Worm (Caenorhabditis elegans): ENCODE results near the gene noca-2.

Gene noca-2

ce11 chrX:11645517-11645916 is 21.4 kb upstream of the noca-2 start (continued):
- TF ChIP-seq zag-1 (tag; optimal IDR thresholded peaks at IDR 0.05) (no peak), elt-1 (tag; optimal IDR thresholded peaks at IDR 0.05) (no peak), lin-13 (GFP tag; optimal IDR thresholded peaks at IDR 0.05) (peak; percentile 3), F13H6.1 (tag; optimal IDR thresholded peaks at IDR 0.05) (no peak)

- no peak for TF ChIP-seq zag-1 (tag; optimal IDR thresholded peaks at IDR 0.05)
- peak; percentile 64 for TF ChIP-seq sma-3 (GFP tag; optimal IDR thresholded peaks at IDR 0.05)
Measured at ce11 chrX:11647165-11647564, 19.8 kb upstream of the noca-2 start, which contains the start of gene T04F8.8. TSS of gene T04F8.8 (plus strand) at chrX:11647465.

ce11 chrX:11650751-11651150 is 16.2 kb upstream of the noca-2 start, which contains the start of gene cutl-11:
TSS of gene cutl-11 (minus strand) at chrX:11650851.
- TF ChIP-seq ztf-11 (tag; optimal IDR thresholded peaks at IDR 0.05) = no peak
- no peak for TF ChIP-seq nhr-23 (tag; optimal IDR thresholded peaks at IDR 0.05)
- no peak for TF ChIP-seq zag-1 (tag; optimal IDR thresholded peaks at IDR 0.05)
- TF ChIP-seq ceh-16 (tag; optimal IDR thresholded peaks at IDR 0.05) = no peak
- TF ChIP-seq gmeb-1 (tag; optimal IDR thresholded peaks at IDR 0.05) = no peak
- no peak for TF ChIP-seq unc-55 (GFP tag; optimal IDR thresholded peaks at IDR 0.05)
- TF ChIP-seq lin-11 (tag; optimal IDR thresholded peaks at IDR 0.05) = no peak
- no peak for TF ChIP-seq C34F6.9 (tag; optimal IDR thresholded peaks at IDR 0.05)
- TF ChIP-seq nhr-77 (tag; optimal IDR thresholded peaks at IDR 0.05) = no peak
- TF ChIP-seq crh-2 (tag; optimal IDR thresholded peaks at IDR 0.05) = no peak
- no peak for TF ChIP-seq peb-1 (tag; optimal IDR thresholded peaks at IDR 0.05)
- no peak for TF ChIP-seq dmd-4 (tag; optimal IDR thresholded peaks at IDR 0.05)

- no peak for TF ChIP-seq nhr-77 (tag; optimal IDR thresholded peaks at IDR 0.05)
- TF ChIP-seq nhr-23 (tag; optimal IDR thresholded peaks at IDR 0.05) = no peak
- no peak for TF ChIP-seq skn-1 (tag; optimal IDR thresholded peaks at IDR 0.05)
- TF ChIP-seq ztf-4 (tag; optimal IDR thresholded peaks at IDR 0.05) = no peak
- TF ChIP-seq lsy-2 (tag; optimal IDR thresholded peaks at IDR 0.05) = peak in 1 of 2 experiments; percentile 67
- peak; percentile 77 for TF ChIP-seq C34F6.9 (tag; optimal IDR thresholded peaks at IDR 0.05)
- no peak for TF ChIP-seq mdl-1 (tag; optimal IDR thresholded peaks at IDR 0.05)
- no peak for TF ChIP-seq ztf-1 (GFP tag; conservative IDR thresholded peaks at IDR 0.05)
- peak; percentile 32 for TF ChIP-seq ceh-16 (tag; optimal IDR thresholded peaks at IDR 0.05)
- TF ChIP-seq unc-55 (GFP tag; optimal IDR thresholded peaks at IDR 0.05) = peak; percentile 77
- TF ChIP-seq blmp-1 (tag; optimal IDR thresholded peaks at IDR 0.05; ENCODE audit: insufficient read depth) = no peak
- no peak for TF ChIP-seq Y55F3AM.14 (GFP tag; optimal IDR thresholded peaks at IDR 0.05)
- peak; percentile 69 for TF ChIP-seq crh-2 (tag; optimal IDR thresholded peaks at IDR 0.05)
- TF ChIP-seq sem-4 (tag; optimal IDR thresholded peaks at IDR 0.05) = peak; percentile 42
- no peak for TF ChIP-seq egl-27 (tag; optimal IDR thresholded peaks at IDR 0.05)
- peak; percentile 27 for TF ChIP-seq nhr-6 (tag; optimal IDR thresholded peaks at IDR 0.05)
- TF ChIP-seq unc-62 (GFP tag; optimal IDR thresholded peaks at IDR 0.05) = no peak
- no peak for TF ChIP-seq alr-1 (tag; optimal IDR thresholded peaks at IDR 0.05)
- no peak for TF ChIP-seq zag-1 (tag; optimal IDR thresholded peaks at IDR 0.05)
- peak; percentile 48 for TF ChIP-seq lin-13 (GFP tag; optimal IDR thresholded peaks at IDR 0.05)
- no peak for TF ChIP-seq nhr-12 (tag; optimal IDR thresholded peaks at IDR 0.05)
- no peak for TF ChIP-seq ztf-11 (tag; optimal IDR thresholded peaks at IDR 0.05)
- peak; percentile 31 for TF ChIP-seq lin-11 (tag; optimal IDR thresholded peaks at IDR 0.05)
- TF ChIP-seq F13H6.1 (tag; optimal IDR thresholded peaks at IDR 0.05) = peak; percentile 28
- peak; percentile 76 for TF ChIP-seq sma-9 (GFP tag; optimal IDR thresholded peaks at IDR 0.05)
- TF ChIP-seq sma-9 (tag; optimal IDR thresholded peaks at IDR 0.05) = no peak
- TF ChIP-seq nhr-21 (tag; optimal IDR thresholded peaks at IDR 0.05) = peak; percentile 33
- no peak for TF ChIP-seq ceh-82 (tag; optimal IDR thresholded peaks at IDR 0.05)
- peak; percentile 63 for TF ChIP-seq nhr-25 (tag; optimal IDR thresholded peaks at IDR 0.05)
- TF ChIP-seq dmd-4 (tag; optimal IDR thresholded peaks at IDR 0.05) = no peak
- no peak for TF ChIP-seq ama-1 (optimal IDR thresholded peaks at IDR 0.05)
- no peak for TF ChIP-seq mab-5 (tag; optimal IDR thresholded peaks at IDR 0.05)
- TF ChIP-seq peb-1 (tag; optimal IDR thresholded peaks at IDR 0.05) = no peak
- TF ChIP-seq gmeb-1 (tag; optimal IDR thresholded peaks at IDR 0.05) = peak; percentile 58
- TF ChIP-seq snpc-4 (tag; optimal IDR thresholded peaks at IDR 0.05) = no peak
- peak; percentile 84 for TF ChIP-seq nhr-129 (tag; optimal IDR thresholded peaks at IDR 0.05)
- TF ChIP-seq sma-3 (GFP tag; optimal IDR thresholded peaks at IDR 0.05) = peak; percentile 29
- no peak for TF ChIP-seq unc-39 (tag; optimal IDR thresholded peaks at IDR 0.05)
- peak; percentile 82 for TF ChIP-seq fos-1 (tag; optimal IDR thresholded peaks at IDR 0.05)
Measured at ce11 chrX:11656519-11657006, 10.4 kb upstream of the noca-2 start, which contains the start of gene T04F8.2. TSS of gene T04F8.2 (minus strand) at chrX:11656569.

Data from whole organism, L2 larva.